Fruit fly (Drosophila melanogaster) whole organism, embryonic: Measurements from ENCODE around the gene qtc.

Experiments used
- B-H2 ChIP-seq: fragments of 200-800 bp; sonication (Bioruptor generic); optimal IDR thresholded peaks from 2 replicates; lab custom pipeline; 2018; ENCODE audit warnings: missing biosample characterization, mild to moderate bottlenecking, missing genetic modification characterization
- Blimp-1 ChIP-seq: fragments of 200-800 bp; sonication (Bioruptor generic); optimal IDR thresholded peaks from 3 replicates; lab custom pipeline; 2018; ENCODE audit warnings: missing biosample characterization, missing genetic modification characterization, mild to moderate bottlenecking, moderate library complexity, missing genetic modification reagents
- CG15073 ChIP-seq: fragments of 200-800 bp; sonication (Bioruptor generic); optimal IDR thresholded peaks from 2 replicates; lab custom pipeline; 2016; ENCODE audit warnings: missing biosample characterization, missing genetic modification characterization
- CG18599 ChIP-seq: fragments of 200-800 bp; sonication (Bioruptor generic); optimal IDR thresholded peaks from 3 replicates; lab custom pipeline; 2017; ENCODE audit warnings: missing biosample characterization, missing genetic modification characterization, mild to moderate bottlenecking, moderate library complexity, missing genetic modification reagents
- CG18764 ChIP-seq: fragments of 200-800 bp; sonication (Bioruptor generic); optimal IDR thresholded peaks from 3 replicates; lab custom pipeline; 2016; ENCODE audit warnings: missing biosample characterization, missing genetic modification characterization
- CG31224 ChIP-seq: fragments of 200-800 bp; sonication (Bioruptor generic); IDR thresholded peaks from 2 replicates; pipeline ENCODE4 v1.3.6; 2022; ENCODE audit warnings: missing biosample characterization, missing genetic modification characterization
- CG31388 ChIP-seq: fragments of 200-800 bp; sonication (Bioruptor generic); optimal IDR thresholded peaks from 2 replicates; lab custom pipeline; 2016; ENCODE audit warnings: missing biosample characterization, missing genetic modification characterization
- CG3281 ChIP-seq: fragments of 200-800 bp; sonication (Bioruptor generic); optimal IDR thresholded peaks from 3 replicates; lab custom pipeline; 2017; ENCODE audit warnings: missing biosample characterization, mild to moderate bottlenecking, missing genetic modification characterization
- CG4424 ChIP-seq: fragments of 200-800 bp; sonication (Bioruptor generic); optimal IDR thresholded peaks from 3 replicates; lab custom pipeline; 2016; ENCODE audit warnings: missing biosample characterization, missing genetic modification characterization
- CG5245 ChIP-seq: fragments of 200-800 bp; sonication (Bioruptor generic); optimal IDR thresholded peaks from 3 replicates; lab custom pipeline; 2016; ENCODE audit warnings: missing biosample characterization, missing genetic modification characterization
- CG6654 ChIP-seq: fragments of 200-800 bp; sonication (Bioruptor generic); optimal IDR thresholded peaks from 2 replicates; lab custom pipeline; 2017; ENCODE audit warnings: missing biosample characterization, mild to moderate bottlenecking, missing genetic modification characterization
- CG9932 ChIP-seq: fragments of 200-800 bp; sonication (Bioruptor generic); IDR thresholded peaks from 2 replicates; pipeline ENCODE4 v1.3.6; 2022; ENCODE audit warnings: missing biosample characterization, missing genetic modification characterization
- CTCF ChIP-seq: fragments of 200-800 bp; sonication (Bioruptor generic); optimal IDR thresholded peaks from 2 replicates; lab custom pipeline; 2017; ENCODE audit warnings: missing biosample characterization, mild to moderate bottlenecking, missing genetic modification characterization, moderate library complexity
- Dbx ChIP-seq: fragments of 200-800 bp; sonication (Bioruptor generic); IDR thresholded peaks from 3 replicates; pipeline ENCODE4 v1.3.6; 2022; ENCODE audit warnings: missing biosample characterization, missing genetic modification characterization
- Doc3 ChIP-seq: fragments of 200-800 bp; sonication (Bioruptor generic); IDR thresholded peaks from 3 replicates; pipeline ENCODE4 v1.3.6; 2022; ENCODE audit warnings: missing biosample characterization, missing genetic modification characterization; ENCODE audit not compliant: partially characterized antibody
- Dref ChIP-seq: fragments of 200-800 bp; sonication (Bioruptor generic); IDR thresholded peaks from 2 replicates; pipeline ENCODE4 v1.3.6; 2022; ENCODE audit warnings: missing biosample characterization, missing genetic modification characterization
- Hand ChIP-seq: fragments of 200-800 bp; sonication (Bioruptor generic); optimal IDR thresholded peaks from 2 replicates; lab custom pipeline; 2017; ENCODE audit warnings: mild to moderate bottlenecking, missing biosample characterization, missing genetic modification reagents, missing genetic modification characterization
- HmgD ChIP-seq: fragments of 200-800 bp; sonication (Bioruptor generic); optimal IDR thresholded peaks from 3 replicates; lab custom pipeline; 2016; ENCODE audit warnings: missing biosample characterization, missing genetic modification characterization
- Rx ChIP-seq: fragments of 200-800 bp; sonication (Bioruptor generic); IDR thresholded peaks from 2 replicates; pipeline ENCODE4 v1.3.6; 2022; ENCODE audit warnings: missing biosample characterization, missing genetic modification characterization
- Side ChIP-seq: fragments of 200-800 bp; sonication (Bioruptor generic); optimal IDR thresholded peaks from 2 replicates; lab custom pipeline; 2016; ENCODE audit warnings: missing biosample characterization, missing genetic modification characterization
- Vsx1 ChIP-seq: fragments of 200-800 bp; sonication (Bioruptor generic); optimal IDR thresholded peaks from 2 replicates; lab custom pipeline; 2017; ENCODE audit warnings: missing biosample characterization, mild to moderate bottlenecking, missing genetic modification characterization, missing genetic modification reagents
- YL-1 ChIP-seq: fragments of 200-800 bp; sonication (Bioruptor generic); optimal IDR thresholded peaks from 3 replicates; lab custom pipeline; 2017; ENCODE audit warnings: missing biosample characterization, mild to moderate bottlenecking, missing genetic modification characterization
- al ChIP-seq: fragments of 200-800 bp; sonication (Bioruptor generic); IDR thresholded peaks from 2 replicates; pipeline ENCODE4 v1.3.6; 2022; ENCODE audit warnings: missing biosample characterization, missing genetic modification characterization
- bbx ChIP-seq: fragments of 200-800 bp; sonication (Bioruptor generic); IDR thresholded peaks from 2 replicates; pipeline ENCODE4 v1.3.6; 2022; ENCODE audit warnings: missing biosample characterization, missing genetic modification characterization; ENCODE audit not compliant: partially characterized antibody
- bowl ChIP-seq: fragments of 200-800 bp; sonication (Bioruptor generic); IDR thresholded peaks from 2 replicates; pipeline ENCODE4 v1.3.6; 2022; ENCODE audit warnings: missing biosample characterization, missing genetic modification characterization
- dan ChIP-seq: fragments of 200-800 bp; sonication (Bioruptor generic); IDR thresholded peaks from 2 replicates; pipeline ENCODE4 v1.3.6; 2022; ENCODE audit warnings: missing biosample characterization, missing genetic modification characterization
- danr ChIP-seq: fragments of 200-800 bp; sonication (Bioruptor generic); IDR thresholded peaks from 2 replicates; pipeline ENCODE4 v1.3.6; 2022; ENCODE audit warnings: missing biosample characterization, missing genetic modification characterization
- disco-r ChIP-seq: fragments of 200-800 bp; sonication (Bioruptor generic); optimal IDR thresholded peaks from 2 replicates; lab custom pipeline; 2016; ENCODE audit warnings: missing biosample characterization, missing genetic modification characterization
- ems ChIP-seq: fragments of 200-800 bp; sonication (Bioruptor generic); optimal IDR thresholded peaks from 3 replicates; lab custom pipeline; 2016; ENCODE audit warnings: missing biosample characterization, missing genetic modification characterization
- fd102C ChIP-seq: fragments of 200-800 bp; sonication (Bioruptor generic); optimal IDR thresholded peaks from 2 replicates; lab custom pipeline; 2018; ENCODE audit warnings: missing biosample characterization, mild to moderate bottlenecking, missing genetic modification characterization, moderate library complexity
- fu2 ChIP-seq: fragments of 200-800 bp; sonication (Bioruptor generic); optimal IDR thresholded peaks from 2 replicates; lab custom pipeline; 2016; ENCODE audit warnings: missing biosample characterization, missing genetic modification characterization
- gcm ChIP-seq: fragments of 200-800 bp; sonication (Bioruptor generic); optimal IDR thresholded peaks from 2 replicates; lab custom pipeline; 2019; ENCODE audit warnings: missing biosample characterization, mild to moderate bottlenecking, missing genetic modification characterization, moderate library complexity
- grau ChIP-seq: fragments of 200-800 bp; optimal IDR thresholded peaks from 3 replicates; lab custom pipeline; 2019; ENCODE audit warnings: missing biosample characterization, mild to moderate bottlenecking, missing genetic modification characterization, moderate library complexity
- gro ChIP-seq: fragments of 200-800 bp; sonication (Bioruptor generic); optimal IDR thresholded peaks from 2 replicates; lab custom pipeline; 2016; ENCODE audit warnings: missing biosample characterization, missing genetic modification characterization
- insv ChIP-seq, 2 experiments: fragments of 200-800 bp; sonication (Bioruptor generic); optimal IDR thresholded peaks; 3 replicates each; lab custom pipeline; 2016 to 2018; ENCODE audit warnings: missing biosample characterization in 2 of 2, missing genetic modification characterization in 2 of 2
- jing ChIP-seq: fragments of 200-800 bp; sonication (Bioruptor generic); optimal IDR thresholded peaks from 2 replicates; lab custom pipeline; 2018; ENCODE audit warnings: missing biosample characterization, mild to moderate bottlenecking, missing genetic modification characterization
- lbe ChIP-seq: fragments of 200-800 bp; sonication (Bioruptor generic); optimal IDR thresholded peaks from 2 replicates; lab custom pipeline; 2016; ENCODE audit warnings: missing biosample characterization, mild to moderate bottlenecking, missing genetic modification characterization
- lmd ChIP-seq: fragments of 200-800 bp; sonication (Bioruptor generic); IDR thresholded peaks from 2 replicates; pipeline ENCODE4 v1.3.6; 2022; ENCODE audit warnings: missing biosample characterization, missing genetic modification characterization
- luna ChIP-seq: fragments of 200-800 bp; sonication (Bioruptor generic); optimal IDR thresholded peaks from 2 replicates; lab custom pipeline; 2016; ENCODE audit warnings: missing biosample characterization, missing genetic modification characterization
- mld ChIP-seq: fragments of 200-800 bp; sonication (Bioruptor generic); IDR thresholded peaks from 3 replicates; pipeline ENCODE4 v1.3.6; 2022; ENCODE audit warnings: missing biosample characterization, missing genetic modification characterization; ENCODE audit not compliant: partially characterized antibody
- nau ChIP-seq: fragments of 200-800 bp; sonication (Bioruptor generic); optimal IDR thresholded peaks from 3 replicates; lab custom pipeline; 2017; ENCODE audit warnings: missing biosample characterization, mild to moderate bottlenecking, missing genetic modification characterization, missing genetic modification reagents
- pan ChIP-seq, 4 experiments: fragments of >200 bp in 3 of 4; fragments of 200-800 bp in 1 of 4; sonication (Bioruptor generic) in 1 of 4; optimal IDR thresholded peaks in 3 of 4; IDR thresholded peaks in 1 of 4; 2 replicates each; pipeline versions ENCODE4 v1.3.6 to Lab custom; 2017 to 2022; ENCODE audit warnings: missing biosample characterization in 2 of 4, missing genetic modification characterization in 2 of 4, mixed read lengths in 1 of 4
- prd ChIP-seq, 3 experiments: fragments of >200 bp in 2 of 3; fragments of 200-800 bp in 1 of 3; sonication (Bioruptor generic) in 1 of 3; optimal IDR thresholded peaks in 2 of 3; IDR thresholded peaks in 1 of 3; 2 replicates in 2 of 3; 3 replicates in 1 of 3; pipeline versions ENCODE4 v1.3.6 to Lab custom; 2017 to 2022; ENCODE audit warnings: missing biosample characterization in 1 of 3, missing genetic modification characterization in 1 of 3
- repo ChIP-seq: fragments of 200-800 bp; sonication (Bioruptor generic); optimal IDR thresholded peaks from 2 replicates; lab custom pipeline; 2016; ENCODE audit warnings: missing biosample characterization, missing genetic modification characterization
- rib ChIP-seq: fragments of 200-800 bp; sonication (Bioruptor generic); IDR thresholded peaks from 2 replicates; pipeline ENCODE4 v1.3.6; 2022; ENCODE audit warnings: missing biosample characterization, missing genetic modification characterization
- ro ChIP-seq: fragments of 200-800 bp; sonication (Bioruptor generic); IDR thresholded peaks from 2 replicates; pipeline ENCODE4 v1.3.6; 2022; ENCODE audit warnings: missing biosample characterization, missing genetic modification characterization
- slbo ChIP-seq: fragments of 200-800 bp; sonication (Bioruptor generic); IDR thresholded peaks from 2 replicates; pipeline ENCODE4 v1.3.6; 2022; ENCODE audit warnings: missing biosample characterization, missing genetic modification characterization
- tap ChIP-seq: fragments of 200-800 bp; optimal IDR thresholded peaks from 3 replicates; lab custom pipeline; 2019; ENCODE audit warnings: missing biosample characterization, mild to moderate bottlenecking, missing genetic modification characterization, moderate library complexity
- tll ChIP-seq, 2 experiments: fragments of 200-800 bp in 1 of 2; fragments of >200 bp in 1 of 2; sonication (Bioruptor generic) in 1 of 2; optimal IDR thresholded peaks; 2 replicates each; lab custom pipeline; 2017 to 2019; ENCODE audit warnings: missing biosample characterization in 2 of 2, missing genetic modification characterization in 2 of 2, mild to moderate bottlenecking in 1 of 2, moderate library complexity in 1 of 2
- wor ChIP-seq: fragments of 200-800 bp; sonication (Bioruptor generic); IDR thresholded peaks from 2 replicates; pipeline ENCODE4 v1.3.6; 2022; ENCODE audit warnings: missing biosample characterization, missing genetic modification characterization
- yki ChIP-seq: fragments of >200 bp; optimal IDR thresholded peaks from 3 replicates; lab custom pipeline; 2018

Gene qtc

DNA sequence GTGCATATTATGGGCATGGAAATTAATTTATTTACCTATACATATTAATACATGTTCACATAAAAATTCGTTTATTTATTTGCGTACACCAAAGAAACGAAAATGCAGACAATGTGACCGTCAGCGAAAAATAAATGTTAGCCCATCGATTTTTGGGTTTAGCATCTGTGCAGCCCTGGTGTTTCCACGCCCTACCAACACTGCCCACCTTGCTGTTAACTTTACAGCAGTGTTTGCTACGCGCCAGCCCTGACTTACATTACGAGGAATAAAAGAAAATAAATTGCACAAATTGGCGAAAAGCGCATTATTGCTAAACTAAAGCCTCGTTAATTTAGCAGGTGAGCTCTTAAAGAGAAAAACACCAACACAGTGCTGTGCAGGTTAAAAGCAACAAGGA is 17.6 kb upstream of the qtc start, which contains the start of the genes CG33995, CG44000 and CG44001 (continued):
- TF ChIP-seq pan (optimal IDR thresholded peaks at IDR 0.05; lab: Kevin White, UChicago) (no peak), pan (GFP tag; optimal IDR thresholded peaks at IDR 0.05 in 1 of 2, IDR thresholded peaks at IDR 0.05 in 1 of 2) (peak in 1 of 2 experiments; percentile 22), B-H2 (GFP tag; lab: Kevin White, UChicago) (peak; percentile 79), ems (peak; percentile 36), jing (GFP tag; lab: Kevin White, UChicago) (no peak), slbo (GFP tag; lab: Robert Waterston, UW) (peak; percentile 78), bowl (GFP tag; lab: Robert Waterston, UW) (no peak), gro (GFP tag; lab: Kevin White, UChicago) (peak; percentile 45), rib (peak; percentile 77), YL-1 (GFP tag; lab: Kevin White, UChicago) (peak; percentile 96), CG5245 (GFP tag; lab: Kevin White, UChicago) (peak; percentile 45), disco-r (no peak), Dref (peak; percentile 55), dan (no peak), al (GFP tag; lab: Robert Waterston, UW) (no peak), ro (GFP tag; lab: Robert Waterston, UW) (no peak), mld (no peak), fd102C (GFP tag; lab: Kevin White, UChicago) (no peak), bbx (GFP tag; lab: Robert Waterston, UW) (peak; percentile 10), CG15073 (no peak), wor (no peak), CG31388 (GFP tag; lab: Kevin White, UChicago) (no peak), CG6654 (GFP tag; lab: Kevin White, UChicago) (no peak), HmgD (peak; percentile 36), yki (lab: Kevin White, UChicago) (no peak), Blimp-1 (GFP tag; lab: Kevin White, UChicago) (no peak), Side (peak; percentile 58), prd (optimal IDR thresholded peaks at IDR 0.05; lab: Kevin White, UChicago) (no peak), prd (GFP tag; IDR thresholded peaks at IDR 0.05; lab: Robert Waterston, UW) (peak; percentile 40; the same call in 1 of the 3 replicates), Hand (no peak), CG3281 (peak; percentile 69), fu2 (GFP tag; lab: Kevin White, UChicago) (peak; percentile 43), danr (GFP tag; lab: Robert Waterston, UW) (no peak), insv (GFP tag; optimal IDR thresholded peaks at IDR 0.05; lab: Kevin White, UChicago) (peak in 1 of 2 experiments; percentile 8), repo (GFP tag; lab: Kevin White, UChicago) (peak; percentile 54), CG31224 (GFP tag; lab: Robert Waterston, UW) (no peak), luna (GFP tag; lab: Kevin White, UChicago) (peak; percentile 17), Vsx1 (no peak), grau (tag; lab: Kevin White, UChicago) (peak; percentile 50), CG18599 (GFP tag; lab: Kevin White, UChicago) (no peak), CG9932 (GFP tag; lab: Robert Waterston, UW) (peak; percentile 67), CG18764 (GFP tag; lab: Kevin White, UChicago) (peak; percentile 59), Doc3 (GFP tag; lab: Robert Waterston, UW) (no peak), lbe (GFP tag; lab: Kevin White, UChicago) (peak; percentile 10), lmd (GFP tag; lab: Robert Waterston, UW) (peak; percentile 27; the same call in 1 of the 2 replicates), Rx (0 out of 2 replicates have a peak, but pooled peaks have one; percentile 4), tll (GFP tag; optimal IDR thresholded peaks at IDR 0.05; lab: Kevin White, UChicago) (no peak), CTCF (no peak), nau (GFP tag; lab: Kevin White, UChicago) (no peak), tap (peak; percentile 5), gcm (GFP tag; lab: Kevin White, UChicago) (no peak), Dbx (GFP tag; lab: Robert Waterston, UW) (peak; percentile 53; the same call in 2 of the 3 replicates), CG4424 (peak; percentile 5)
